Fruit fly (Drosophila melanogaster) whole organism, prepupa: ENCODE data around the gene CG13318.

ENCODE experiments used
- CG32006 ChIP-seq: fragments of 200-800 bp; sonication (Bioruptor generic); optimal IDR thresholded peaks from 3 replicates; lab custom pipeline; 2017; ENCODE audit warnings: missing biosample characterization, mild to moderate bottlenecking, missing genetic modification characterization
- CG6792 ChIP-seq: fragments of 200-800 bp; sonication (Bioruptor generic); optimal IDR thresholded peaks from 3 replicates; lab custom pipeline; 2016; ENCODE audit warnings: missing biosample characterization, missing genetic modification characterization
- cyc ChIP-seq: fragments of 200-800 bp; sonication (Bioruptor generic); optimal IDR thresholded peaks from 3 replicates; lab custom pipeline; 2016; ENCODE audit warnings: missing biosample characterization, missing genetic modification characterization
- pdm3 ChIP-seq: fragments of 200-800 bp; sonication (Bioruptor generic); optimal IDR thresholded peaks from 3 replicates; lab custom pipeline; 2016; ENCODE audit warnings: missing biosample characterization, missing genetic modification characterization

- TF ChIP-seq CG6792 (GFP tag; lab: Kevin White, UChicago) (no peak), cyc (no peak), CG32006 (GFP tag; lab: Kevin White, UChicago) (no peak), pdm3 (GFP tag; lab: Kevin White, UChicago) (no peak)
Measured at dm6 chr3R:8725179-8725578, 47.3 kb downstream of the CG13318 start, which contains the start of gene ouib.
